Fruit fly (Drosophila melanogaster): ENCODE measurements around the gene Ubc87F.

The Ubc87F gene

dm6 chr3R:13682994-13683623, 34.9 kb downstream of the Ubc87F start (continued):
- TF ChIP-seq emc (GFP tag; optimal IDR thresholded peaks at IDR 0.05) (no peak), gfzf (GFP tag; optimal IDR thresholded peaks at IDR 0.05) (peak; percentile 86), ci (GFP tag; IDR thresholded peaks at IDR 0.05) (peak; percentile 41; the same call in 1 of the 3 replicates), bcd (GFP tag; optimal IDR thresholded peaks at IDR 0.05) (no peak), Adf1 (GFP tag; IDR thresholded peaks at IDR 0.05) (no peak), CG8290 (GFP tag; optimal IDR thresholded peaks at IDR 0.05) (no peak), CG8290 (tag; optimal IDR thresholded peaks at IDR 0.05) (peak in 1 of 2 experiments; percentile 22), shn (GFP tag; optimal IDR thresholded peaks at IDR 0.05) (no peak), CG13123 (GFP tag; optimal IDR thresholded peaks at IDR 0.05) (no peak), Hr39 (optimal IDR thresholded peaks at IDR 0.05) (no peak), exex (tag; optimal IDR thresholded peaks at IDR 0.05) (no peak), nom (GFP tag; optimal IDR thresholded peaks at IDR 0.05) (peak; percentile 33), toy (GFP tag; IDR thresholded peaks at IDR 0.05) (no peak), fru (optimal IDR thresholded peaks at IDR 0.05) (no peak), bsh (GFP tag; optimal IDR thresholded peaks at IDR 0.05) (peak in 1 of 2 experiments; percentile 2), Jarid2 (GFP tag; optimal IDR thresholded peaks at IDR 0.05) (peak; percentile 12), Eip74EF (GFP tag; optimal IDR thresholded peaks at IDR 0.05) (no peak)

- TF ChIP-seq HLH3B (GFP tag; IDR thresholded peaks at IDR 0.05): peak; percentile 68
- no peak for TF ChIP-seq luna (GFP tag; optimal IDR thresholded peaks at IDR 0.05)
- no peak for TF ChIP-seq Doc3 (GFP tag; IDR thresholded peaks at IDR 0.05; ENCODE audit: partially characterized antibody)
- TF ChIP-seq ara (GFP tag; IDR thresholded peaks at IDR 0.05): peak; percentile 80
- TF ChIP-seq ci (GFP tag; IDR thresholded peaks at IDR 0.05): peak; percentile 88
- no peak for TF ChIP-seq slou (GFP tag; optimal IDR thresholded peaks at IDR 0.05)
- no peak for TF ChIP-seq CG17912 (GFP tag; optimal IDR thresholded peaks at IDR 0.05)
- peak; percentile 87 for TF ChIP-seq sisA (GFP tag; IDR thresholded peaks at IDR 0.05)
- peak; percentile 66 for TF ChIP-seq CG8765 (GFP tag; IDR thresholded peaks at IDR 0.05)
- TF ChIP-seq CG2120 (GFP tag; optimal IDR thresholded peaks at IDR 0.05): peak; percentile 72
- TF ChIP-seq fd64A (GFP tag; optimal IDR thresholded peaks at IDR 0.05): no peak
- no peak for TF ChIP-seq unc-4 (GFP tag; IDR thresholded peaks at IDR 0.05; ENCODE audit: partially characterized antibody)
- peak; percentile 27 for TF ChIP-seq jing (GFP tag; optimal IDR thresholded peaks at IDR 0.05)
- peak; percentile 78 for TF ChIP-seq chm (GFP tag; IDR thresholded peaks at IDR 0.05)
- no peak for TF ChIP-seq CG6683 (GFP tag; optimal IDR thresholded peaks at IDR 0.05)
- TF ChIP-seq CG3407 (GFP tag; optimal IDR thresholded peaks at IDR 0.05): no peak
- TF ChIP-seq CrebB (tag; optimal IDR thresholded peaks at IDR 0.05): no peak
- peak; percentile 35 for TF ChIP-seq HHEX (GFP tag; optimal IDR thresholded peaks at IDR 0.05)
- TF ChIP-seq vvl (GFP tag; IDR thresholded peaks at IDR 0.05): peak; percentile 87
- peak; percentile 33 for TF ChIP-seq Sin3A (optimal IDR thresholded peaks at IDR 0.05)
- peak; percentile 57; the same call in 1 of the 3 replicates for TF ChIP-seq CG6175 (GFP tag; IDR thresholded peaks at IDR 0.05)
- peak; percentile 72; the same call in 2 of the 3 replicates for TF ChIP-seq CG11695 (GFP tag; IDR thresholded peaks at IDR 0.05)
- no peak for TF ChIP-seq ac (GFP tag; optimal IDR thresholded peaks at IDR 0.05)
- TF ChIP-seq CG2875 (GFP tag; optimal IDR thresholded peaks at IDR 0.05): peak; percentile 25
- peak; percentile 2 for TF ChIP-seq Mad (GFP tag; optimal IDR thresholded peaks at IDR 0.05)
- peak; percentile 32 for TF ChIP-seq Sry-δ (GFP tag; optimal IDR thresholded peaks at IDR 0.05)
- peak; percentile 48 for TF ChIP-seq CG31224 (GFP tag; IDR thresholded peaks at IDR 0.05)
- no peak for TF ChIP-seq NC2β (GFP tag; optimal IDR thresholded peaks at IDR 0.05)
- TF ChIP-seq inv (GFP tag; IDR thresholded peaks at IDR 0.05; ENCODE audit: partially characterized antibody): no peak
- TF ChIP-seq CG10366 (GFP tag; IDR thresholded peaks at IDR 0.05): peak; percentile 75
- peak; percentile 53 for TF ChIP-seq Side (GFP tag; optimal IDR thresholded peaks at IDR 0.05)
- no peak for TF ChIP-seq CG4424 (GFP tag; optimal IDR thresholded peaks at IDR 0.05)
- TF ChIP-seq CG10147 (GFP tag; optimal IDR thresholded peaks at IDR 0.05): no peak
These were observed 41.6 kb downstream of the Ubc87F start, which contains the start of the genes Lkb1 and CG9588 for dm6 chr3R:13676137-13677086. Lkb1 (plus strand) TSS chr3R:13676549. CG9588 (minus strand) TSS chr3R:13676681.

All from whole organism, embryonic.